Worm (Caenorhabditis elegans) whole organism, mixed stage, embryonic: ENCODE results near the gene R13A5.10.
A peak's percentile ranks its signal among the peaks of the same experiment; 100 is the strongest.

Experiments used
- M03D4.4 ChIP-seq: sonication (generic microtip); optimal IDR thresholded peaks from 2 replicates; lab custom pipeline; 2017; ENCODE audit warnings: mild to moderate bottlenecking, missing genetic modification characterization, missing compliant biosample characterization
- bed-3 ChIP-seq: fragments of 200-800 bp; sonication (Bioruptor generic); optimal IDR thresholded peaks from 3 replicates; lab custom pipeline; 2018; ENCODE audit warnings: mild to moderate bottlenecking, missing genetic modification characterization, moderate library complexity, missing compliant biosample characterization
- blmp-1 ChIP-seq: fragments of 150-350 bp; optimal IDR thresholded peaks from 2 replicates; lab custom pipeline; 2014; ENCODE audit warnings: missing biosample characterization, missing genetic modification characterization
- ceh-39 ChIP-seq: fragments of 150-350 bp; optimal IDR thresholded peaks from 2 replicates; lab custom pipeline; 2014; ENCODE audit warnings: missing biosample characterization, missing genetic modification characterization
- ceh-43 ChIP-seq: fragments of 200-800 bp; sonication (Bioruptor generic); optimal IDR thresholded peaks from 2 replicates; lab custom pipeline; 2018; ENCODE audit warnings: mild to moderate bottlenecking, missing genetic modification characterization, moderate library complexity, missing compliant biosample characterization
- ceh-83 ChIP-seq: fragments of 200-800 bp; sonication (Bioruptor generic); optimal IDR thresholded peaks from 2 replicates; lab custom pipeline; 2018; ENCODE audit warnings: mild to moderate bottlenecking, missing genetic modification characterization, missing compliant biosample characterization
- ces-1 ChIP-seq: fragments of 150-350 bp; optimal IDR thresholded peaks from 2 replicates; lab custom pipeline; 2014; ENCODE audit warnings: missing biosample characterization, missing genetic modification reagents, missing genetic modification characterization
- cnd-1 ChIP-seq: fragments of 200-800 bp; sonication (Bioruptor generic); optimal IDR thresholded peaks from 2 replicates; lab custom pipeline; 2018; ENCODE audit warnings: mild to moderate bottlenecking, missing genetic modification characterization, missing compliant biosample characterization
- drap-1 ChIP-seq: fragments of 200-800 bp; sonication (Bioruptor generic); optimal IDR thresholded peaks from 3 replicates; lab custom pipeline; 2018; ENCODE audit warnings: mild to moderate bottlenecking, missing genetic modification characterization, missing compliant biosample characterization
- elt-1 ChIP-seq: sonication (generic microtip); optimal IDR thresholded peaks from 2 replicates; lab custom pipeline; 2017; ENCODE audit warnings: missing genetic modification characterization, mild to moderate bottlenecking, missing compliant biosample characterization, antibody characterized with exemption, moderate library complexity, borderline replicate concordance; ENCODE audit not compliant: insufficient read depth
- elt-3 ChIP-seq: fragments of 150-350 bp; optimal IDR thresholded peaks from 2 replicates; lab custom pipeline; 2014; ENCODE audit warnings: missing biosample characterization, missing genetic modification characterization
- hlh-1 ChIP-seq: fragments of 150-350 bp; optimal IDR thresholded peaks from 2 replicates; lab custom pipeline; 2014; ENCODE audit warnings: missing biosample characterization, missing genetic modification reagents, missing genetic modification characterization
- lin-13 ChIP-seq: fragments of 150-350 bp; optimal IDR thresholded peaks from 2 replicates; lab custom pipeline; 2014; ENCODE audit warnings: missing biosample characterization, missing genetic modification characterization
- lsy-2 ChIP-seq: fragments of 150-350 bp; optimal IDR thresholded peaks from 2 replicates; lab custom pipeline; 2014; ENCODE audit warnings: missing biosample characterization, missing genetic modification characterization
- mab-5 ChIP-seq: fragments of 150-350 bp; optimal IDR thresholded peaks from 2 replicates; lab custom pipeline; 2014; ENCODE audit warnings: missing biosample characterization, missing genetic modification characterization
- mep-1 ChIP-seq: fragments of 150-350 bp; optimal IDR thresholded peaks from 2 replicates; lab custom pipeline; 2017; ENCODE audit warnings: missing biosample characterization, missing genetic modification reagents, missing genetic modification characterization, inconsistent platforms
- mls-2 ChIP-seq: sonication (generic microtip); optimal IDR thresholded peaks from 2 replicates; lab custom pipeline; 2016; ENCODE audit warnings: mild to moderate bottlenecking, missing genetic modification characterization, moderate library complexity, missing compliant biosample characterization
- nhr-12 ChIP-seq: fragments of 150-350 bp; optimal IDR thresholded peaks from 2 replicates; lab custom pipeline; 2014; ENCODE audit warnings: missing biosample characterization, missing genetic modification characterization
- nhr-2 ChIP-seq: fragments of 150-350 bp; optimal IDR thresholded peaks from 2 replicates; lab custom pipeline; 2014; ENCODE audit warnings: missing biosample characterization, missing genetic modification characterization
- nhr-237 ChIP-seq: fragments of 150-350 bp; optimal IDR thresholded peaks from 2 replicates; lab custom pipeline; 2014; ENCODE audit warnings: missing biosample characterization, missing genetic modification characterization
- nhr-28 ChIP-seq: fragments of 150-350 bp; optimal IDR thresholded peaks from 2 replicates; lab custom pipeline; 2014; ENCODE audit warnings: missing biosample characterization, missing genetic modification characterization
- nhr-76 ChIP-seq: sonication (generic microtip); optimal IDR thresholded peaks from 2 replicates; lab custom pipeline; 2017; ENCODE audit warnings: missing biosample characterization, missing genetic modification characterization
- pha-4 ChIP-seq: fragments of 150-350 bp; optimal IDR thresholded peaks from 2 replicates; lab custom pipeline; 2018; ENCODE audit warnings: missing biosample characterization, missing genetic modification reagents, missing genetic modification characterization
- snpc-4 ChIP-seq: fragments of 150-350 bp; optimal IDR thresholded peaks from 2 replicates; lab custom pipeline; 2014; ENCODE audit warnings: missing biosample characterization, missing genetic modification characterization
- sptf-1 ChIP-seq: sonication (generic microtip); optimal IDR thresholded peaks from 2 replicates; lab custom pipeline; 2017; ENCODE audit warnings: mild to moderate bottlenecking, missing genetic modification characterization, moderate library complexity, missing compliant biosample characterization
- tbx-8 ChIP-seq: fragments of 200-800 bp; sonication (Bioruptor generic); optimal IDR thresholded peaks from 2 replicates; lab custom pipeline; 2018; ENCODE audit warnings: mild to moderate bottlenecking, missing genetic modification characterization, moderate library complexity, missing compliant biosample characterization
- unc-120 ChIP-seq: sonication (generic microtip); optimal IDR thresholded peaks from 2 replicates; lab custom pipeline; 2017; ENCODE audit warnings: missing genetic modification characterization, missing compliant biosample characterization; ENCODE audit not compliant: poor library complexity, severe bottlenecking
- unc-39 ChIP-seq: fragments of 150-350 bp; optimal IDR thresholded peaks from 2 replicates; lab custom pipeline; 2014; ENCODE audit warnings: missing biosample characterization, missing genetic modification characterization
- unc-62 ChIP-seq: fragments of 150-350 bp; optimal IDR thresholded peaks from 2 replicates; lab custom pipeline; 2014; ENCODE audit warnings: missing biosample characterization, missing genetic modification reagents, missing genetic modification characterization
- zip-8 ChIP-seq: fragments of 150-350 bp; optimal IDR thresholded peaks from 2 replicates; lab custom pipeline; 2014; ENCODE audit warnings: missing biosample characterization, missing genetic modification characterization
- ztf-11 ChIP-seq: fragments of 150-350 bp; optimal IDR thresholded peaks from 2 replicates; lab custom pipeline; 2014; ENCODE audit warnings: missing biosample characterization, missing genetic modification characterization

Gene R13A5.10

ce11 chrIII:7566098-7566497 lies 16.7 kb downstream of the R13A5.10 start, which contains the start of gene ttr-32:
Gene ttr-32 (plus strand): TSS chrIII:7566411.
- TF ChIP-seq pha-4 (no peak), tbx-8 (GFP tag; lab: Kevin White, UChicago) (no peak), ceh-39 (no peak), mab-5 (no peak), drap-1 (GFP tag; lab: Kevin White, UChicago) (no peak), nhr-76 (tag; lab: Kevin White, UChicago) (no peak), M03D4.4 (tag; lab: Kevin White, UChicago) (no peak), nhr-12 (tag; lab: Kevin White, UChicago) (no peak), sptf-1 (tag; lab: Kevin White, UChicago) (no peak), unc-62 (GFP tag; lab: Kevin White, UChicago) (no peak), bed-3 (GFP tag; lab: Kevin White, UChicago) (no peak), ces-1 (no peak), lin-13 (tag; lab: Kevin White, UChicago) (no peak), unc-120 (tag; lab: Kevin White, UChicago) (no peak), mls-2 (tag; lab: Kevin White, UChicago) (no peak), elt-1 (tag; lab: Kevin White, UChicago) (no peak), zip-8 (tag; lab: Kevin White, UChicago) (no peak), lsy-2 (no peak), hlh-1 (tag; lab: Kevin White, UChicago) (no peak), snpc-4 (tag; lab: Kevin White, UChicago) (no peak)

ce11 chrIII:7565247-7565646 lies 17.5 kb downstream of the R13A5.10 start, which contains the start of gene ttr-8:
Gene ttr-8 (minus strand): TSS chrIII:7565347.
- TF ChIP-seq lsy-2 = no peak
- TF ChIP-seq nhr-2 (tag; lab: Kevin White, UChicago) = no peak
- no peak for TF ChIP-seq snpc-4 (tag; lab: Kevin White, UChicago)
- no peak for TF ChIP-seq ces-1
- no peak for TF ChIP-seq mep-1 (tag; lab: Kevin White, UChicago)
- TF ChIP-seq ceh-43 (GFP tag; lab: Kevin White, UChicago) = no peak
- TF ChIP-seq nhr-76 (tag; lab: Kevin White, UChicago) = no peak
- no peak for TF ChIP-seq pha-4
- no peak for TF ChIP-seq nhr-28 (tag; lab: Kevin White, UChicago)
- no peak for TF ChIP-seq M03D4.4 (tag; lab: Kevin White, UChicago)
- TF ChIP-seq hlh-1 (tag; lab: Kevin White, UChicago) = no peak
- TF ChIP-seq unc-62 (GFP tag; lab: Kevin White, UChicago) = no peak
- TF ChIP-seq ceh-39 = no peak
- no peak for TF ChIP-seq bed-3 (GFP tag; lab: Kevin White, UChicago)
- no peak for TF ChIP-seq unc-120 (tag; lab: Kevin White, UChicago)
- no peak for TF ChIP-seq unc-39 (tag; lab: Kevin White, UChicago)
- TF ChIP-seq zip-8 (tag; lab: Kevin White, UChicago) = no peak
- no peak for TF ChIP-seq mab-5
- TF ChIP-seq ceh-83 = no peak
- no peak for TF ChIP-seq sptf-1 (tag; lab: Kevin White, UChicago)
- TF ChIP-seq, all 35 proteins: peak for 0

- no peak for TF ChIP-seq blmp-1
- TF ChIP-seq pha-4 = no peak
- TF ChIP-seq lin-13 (tag; lab: Kevin White, UChicago) = no peak
- no peak for TF ChIP-seq elt-1 (tag; lab: Kevin White, UChicago)
- TF ChIP-seq ceh-83 = no peak
- TF ChIP-seq ztf-11 = no peak
- no peak for TF ChIP-seq unc-120 (tag; lab: Kevin White, UChicago)
- no peak for TF ChIP-seq hlh-1 (tag; lab: Kevin White, UChicago)
- TF ChIP-seq tbx-8 (GFP tag; lab: Kevin White, UChicago) = no peak
Observed at ce11 chrIII:7561872-7562271, 20.9 kb downstream of the R13A5.10 start, which contains the start of gene lgc-12. Gene lgc-12 (plus strand): TSS chrIII:7562172.

DNA sequence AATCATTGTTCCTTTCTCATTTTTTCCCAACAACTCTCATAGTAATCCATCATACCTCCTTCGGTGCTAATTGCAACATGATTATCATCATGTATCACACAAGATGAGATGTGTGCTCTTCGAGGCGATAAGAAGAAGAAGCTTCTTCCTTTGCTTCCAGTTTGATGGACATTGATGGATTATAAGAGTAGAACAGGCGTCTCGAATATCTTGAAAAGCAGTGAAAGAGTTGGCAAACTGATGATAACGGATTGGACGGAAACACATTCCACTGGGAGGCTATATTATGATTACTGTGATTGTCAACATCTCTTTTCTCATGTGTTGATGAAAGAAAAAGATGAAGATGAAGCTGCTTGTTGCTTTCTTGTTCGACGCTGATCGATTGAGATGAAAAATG lies 22.9 kb downstream of the R13A5.10 start:
- TF ChIP-seq ces-1 (no peak), unc-62 (GFP tag; lab: Kevin White, UChicago) (peak; percentile 100), hlh-1 (tag; lab: Kevin White, UChicago) (peak; percentile 80), unc-120 (tag; lab: Kevin White, UChicago) (peak; percentile 83), M03D4.4 (tag; lab: Kevin White, UChicago) (no peak), nhr-12 (tag; lab: Kevin White, UChicago) (no peak), nhr-237 (tag; lab: Kevin White, UChicago) (no peak), nhr-76 (tag; lab: Kevin White, UChicago) (no peak), cnd-1 (tag; lab: Kevin White, UChicago) (no peak), unc-39 (tag; lab: Kevin White, UChicago) (no peak), nhr-28 (tag; lab: Kevin White, UChicago) (no peak), drap-1 (GFP tag; lab: Kevin White, UChicago) (no peak), elt-3 (no peak), mab-5 (no peak), sptf-1 (tag; lab: Kevin White, UChicago) (no peak), ceh-83 (peak; percentile 3)
